Worm (Caenorhabditis elegans) whole organism, L4 larva: Measurements from ENCODE around the gene atg-18.

Source experiments
- fos-1 ChIP-seq: fragments of 150-350 bp; optimal IDR thresholded peaks from 2 replicates; lab custom pipeline; 2014; ENCODE audit warnings: missing biosample characterization, missing genetic modification characterization
- lir-3 ChIP-seq: sonication (generic microtip); optimal IDR thresholded peaks from 2 replicates; lab custom pipeline; 2016; ENCODE audit warnings: mild to moderate bottlenecking, missing genetic modification characterization, missing compliant biosample characterization
- madf-9 ChIP-seq: fragments of 200-800 bp; sonication (Bioruptor generic); conservative IDR thresholded peaks from 2 replicates; pipeline ENCODE4 v1.3.6; 2022; ENCODE audit warnings: missing genetic modification reagents, missing genetic modification characterization, missing compliant biosample characterization
- mep-1 ChIP-seq: fragments of 150-350 bp; sonication (generic microtip); optimal IDR thresholded peaks from 3 replicates; lab custom pipeline; 2014; ENCODE audit warnings: missing biosample characterization, missing genetic modification characterization
- snpc-4 ChIP-seq: fragments of 150-350 bp; optimal IDR thresholded peaks from 2 replicates; lab custom pipeline; 2014; ENCODE audit warnings: missing biosample characterization, missing genetic modification characterization

- TF ChIP-seq mep-1 (peak; percentile 30), fos-1 (tag; lab: Kevin White, UChicago) (no peak), madf-9 (GFP tag; lab: Robert Waterston, UW) (no peak), snpc-4 (tag; lab: Kevin White, UChicago) (no peak), lir-3 (tag; lab: Kevin White, UChicago) (no peak)
Measured at ce11 chrV:8609776-8610529, 21.2 kb downstream of the atg-18 start.
